Worm (Caenorhabditis elegans): ENCODE measurements around the gene K11H12.10.

DNA sequence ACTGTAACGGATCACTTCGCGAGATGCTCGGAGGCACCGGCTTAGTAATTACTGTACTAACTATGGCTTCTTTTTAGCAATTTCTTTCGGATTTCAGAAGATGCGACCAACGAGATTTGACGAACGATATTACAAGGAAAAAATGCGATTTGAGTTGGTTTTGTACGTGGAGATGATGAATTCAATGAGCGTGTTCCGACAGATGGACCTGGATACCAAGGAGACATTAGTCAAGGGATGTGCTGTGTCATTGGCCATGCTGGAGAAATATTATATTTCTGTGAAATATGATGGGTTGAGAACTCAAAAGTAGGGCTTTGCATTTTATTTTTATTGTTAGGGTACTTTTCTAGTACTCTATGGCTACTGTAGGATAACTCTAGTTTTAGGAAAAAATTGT lies 45.3 kb upstream of the K11H12.10 start:
- TF ChIP-seq nhr-28 (tag; optimal IDR thresholded peaks at IDR 0.05), result no peak
- no peak for TF ChIP-seq nfya-1 (tag; optimal IDR thresholded peaks at IDR 0.05; ENCODE audit: insufficient read depth)
- no peak for TF ChIP-seq nhr-12 (tag; optimal IDR thresholded peaks at IDR 0.05)
- no peak for TF ChIP-seq snpc-4 (tag; optimal IDR thresholded peaks at IDR 0.05)
